Worm (Caenorhabditis elegans): Measurements from ENCODE around the gene cpx-2.

ce11 chrX:13100410-13100809, 29.4 kb upstream of the cpx-2 start, which contains the start of gene R03G8.6:
- TF ChIP-seq unc-130 (GFP tag; optimal IDR thresholded peaks at IDR 0.05) (no peak), zim-3 (tag; optimal IDR thresholded peaks at IDR 0.05) (no peak), hsf-1 (GFP tag; IDR thresholded peaks at IDR 0.05) (no peak), ceh-100 (GFP tag; IDR thresholded peaks at IDR 0.05) (no peak), Y53F4B.3 (GFP tag; IDR thresholded peaks at IDR 0.05) (no peak)
